Worm (Caenorhabditis elegans) whole organism, L3 larva: ENCODE measurements around the gene C03H5.4.
A peak's percentile ranks its signal among the peaks of the same experiment; 100 is the strongest.

Source experiments
- ceh-16 ChIP-seq: sonication (generic microtip); optimal IDR thresholded peaks from 2 replicates; lab custom pipeline; 2017; ENCODE audit warnings: missing biosample characterization, missing genetic modification characterization
- elt-2 ChIP-seq: sonication (generic microtip); optimal IDR thresholded peaks from 2 replicates; lab custom pipeline; 2016; ENCODE audit warnings: missing genetic modification reagents, mild to moderate bottlenecking, missing genetic modification characterization, missing compliant biosample characterization
- lin-15B ChIP-seq: fragments of 150-350 bp; optimal IDR thresholded peaks from 2 replicates; lab custom pipeline; 2014; ENCODE audit warnings: missing biosample characterization, missing genetic modification characterization
- nhr-77 ChIP-seq: fragments of 150-350 bp; optimal IDR thresholded peaks from 2 replicates; lab custom pipeline; 2014; ENCODE audit warnings: missing biosample characterization, missing genetic modification characterization
- pha-4 ChIP-seq: fragments of 150-350 bp; optimal IDR thresholded peaks from 2 replicates; lab custom pipeline; 2014; ENCODE audit warnings: missing biosample characterization, missing genetic modification reagents, missing genetic modification characterization
- pqm-1 ChIP-seq: fragments of 150-350 bp; optimal IDR thresholded peaks from 2 replicates; lab custom pipeline; 2017; ENCODE audit warnings: missing biosample characterization, missing genetic modification characterization, inconsistent platforms
- ztf-11 ChIP-seq: fragments of 150-350 bp; optimal IDR thresholded peaks from 2 replicates; lab custom pipeline; 2014; ENCODE audit warnings: missing biosample characterization, missing genetic modification characterization

- no peak for TF ChIP-seq ztf-11
- TF ChIP-seq lin-15B (tag; lab: Kevin White, UChicago): no peak
- peak; percentile 12 for TF ChIP-seq elt-2 (tag; lab: Kevin White, UChicago)
- no peak for TF ChIP-seq pqm-1
- no peak for TF ChIP-seq ceh-16 (tag; lab: Kevin White, UChicago)
- TF ChIP-seq pha-4 (tag; lab: Kevin White, UChicago): no peak
- no peak for TF ChIP-seq nhr-77
These were observed 12.8 kb downstream of the C03H5.4 start for ce11 chrII:387844-388355.
